Worm (Caenorhabditis elegans) whole organism, early embryonic: ENCODE data around the gene olrn-1.

Experiments
- aly-1 ChIP-seq: sonication (generic microtip); optimal IDR thresholded peaks from 2 replicates; lab custom pipeline; 2016; ENCODE audit warnings: missing genetic modification characterization, missing compliant biosample characterization
- ama-1 ChIP-seq: fragments of 150-350 bp; optimal IDR thresholded peaks from 2 replicates; lab custom pipeline; 2014
- ceh-36 ChIP-seq: sonication (generic microtip); optimal IDR thresholded peaks from 2 replicates; lab custom pipeline; 2016; ENCODE audit warnings: missing genetic modification characterization, inconsistent platforms, missing compliant biosample characterization
- ets-7 ChIP-seq: sonication (generic microtip); optimal IDR thresholded peaks from 2 replicates; lab custom pipeline; 2016; ENCODE audit warnings: missing genotype, missing genetic modification characterization, missing compliant biosample characterization
- flt-1 ChIP-seq: fragments of 200-800 bp; sonication (Bioruptor generic); IDR thresholded peaks from 2 replicates; pipeline ENCODE4 v1.3.6; 2022; ENCODE audit warnings: missing genetic modification characterization, missing compliant biosample characterization
- hmbx-1 ChIP-seq: sonication (generic microtip); optimal IDR thresholded peaks from 2 replicates; lab custom pipeline; 2016; ENCODE audit warnings: mild to moderate bottlenecking, missing genetic modification characterization, missing compliant biosample characterization
- scrt-1 ChIP-seq: fragments of 200-800 bp; sonication (Bioruptor generic); IDR thresholded peaks from 2 replicates; pipeline ENCODE4 v1.3.6; 2022; ENCODE audit warnings: missing genetic modification characterization, missing compliant biosample characterization
- tra-4 ChIP-seq: sonication (generic microtip); optimal IDR thresholded peaks from 2 replicates; lab custom pipeline; 2017; ENCODE audit warnings: missing genetic modification characterization, missing compliant biosample characterization

DNA sequence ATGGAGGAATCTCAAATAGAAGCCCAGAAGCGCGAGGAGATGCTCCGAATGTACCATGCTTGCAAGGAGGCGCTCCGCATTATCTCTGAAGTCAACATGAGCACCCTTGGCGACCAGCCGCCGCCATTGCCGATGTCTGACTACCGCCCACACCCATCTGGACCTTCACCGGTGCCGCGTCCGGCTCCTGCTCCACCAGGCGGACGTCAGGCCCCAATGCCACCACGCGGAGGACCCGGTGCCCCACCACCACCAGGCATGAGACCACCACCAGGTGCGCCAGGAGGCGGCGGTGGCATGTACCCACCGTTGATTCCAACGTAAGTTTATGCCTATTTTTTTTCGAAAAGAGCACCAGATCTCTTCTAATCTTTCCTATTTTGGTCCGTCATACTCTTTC is 34.6 kb downstream of the olrn-1 start:
- TF ChIP-seq ama-1 (lab: Kevin White, UChicago) (no peak), hmbx-1 (tag; lab: Kevin White, UChicago) (no peak), flt-1 (GFP tag; lab: Robert Waterston, UW) (no peak), ets-7 (tag; lab: Kevin White, UChicago) (no peak), scrt-1 (GFP tag; lab: Robert Waterston, UW) (no peak), ceh-36 (tag; lab: Kevin White, UChicago) (no peak), tra-4 (no peak), aly-1 (tag; lab: Kevin White, UChicago) (peak; percentile 5)
